Worm (Caenorhabditis elegans) whole organism, late embryonic: ENCODE results near the gene T05A8.11.

Experiments used
- F13H6.1 ChIP-seq: sonication (generic microtip); optimal IDR thresholded peaks from 2 replicates; lab custom pipeline; 2016; ENCODE audit warnings: missing genetic modification characterization, missing compliant biosample characterization
- T23F11.4 ChIP-seq: fragments of 200-800 bp; sonication (Bioruptor generic); optimal IDR thresholded peaks from 2 replicates; lab custom pipeline; 2018; ENCODE audit warnings: mild to moderate bottlenecking, missing genetic modification characterization, missing compliant biosample characterization
- ceh-2 ChIP-seq: sonication (generic microtip); optimal IDR thresholded peaks from 2 replicates; lab custom pipeline; 2016; ENCODE audit warnings: missing genotype, missing genetic modification characterization, missing compliant biosample characterization
- ceh-6 ChIP-seq: fragments of 200-800 bp; sonication (Bioruptor generic); optimal IDR thresholded peaks from 2 replicates; lab custom pipeline; 2018; ENCODE audit warnings: mild to moderate bottlenecking, missing genetic modification characterization, missing compliant biosample characterization
- dmd-4 ChIP-seq: sonication (generic microtip); optimal IDR thresholded peaks from 2 replicates; lab custom pipeline; 2016; ENCODE audit warnings: borderline replicate concordance, missing genetic modification characterization, missing compliant biosample characterization
- elt-4 ChIP-seq: sonication (generic microtip); optimal IDR thresholded peaks from 2 replicates; lab custom pipeline; 2016; ENCODE audit warnings: missing genetic modification characterization, missing compliant biosample characterization
- fax-1 ChIP-seq: sonication (generic microtip); optimal IDR thresholded peaks from 2 replicates; lab custom pipeline; 2016; ENCODE audit warnings: missing genotype, missing genetic modification characterization, missing compliant biosample characterization
- hlh-6 ChIP-seq: sonication (generic microtip); optimal IDR thresholded peaks from 2 replicates; lab custom pipeline; 2016; ENCODE audit warnings: missing genotype, missing genetic modification characterization, missing compliant biosample characterization
- madf-2 ChIP-seq: sonication (generic microtip); optimal IDR thresholded peaks from 2 replicates; lab custom pipeline; 2017; ENCODE audit warnings: missing genetic modification characterization, missing compliant biosample characterization
- nfya-1 ChIP-seq: sonication (generic microtip); optimal IDR thresholded peaks from 2 replicates; lab custom pipeline; 2017; ENCODE audit warnings: missing genetic modification characterization, mild to moderate bottlenecking, missing compliant biosample characterization, antibody characterized with exemption, moderate library complexity
- nhr-11 ChIP-seq: fragments of 150-350 bp; optimal IDR thresholded peaks from 2 replicates; lab custom pipeline; 2014; ENCODE audit warnings: missing biosample characterization, missing genetic modification characterization
- pha-4 ChIP-seq: fragments of 150-350 bp; optimal IDR thresholded peaks from 2 replicates; lab custom pipeline; 2018; ENCODE audit warnings: missing biosample characterization, missing genetic modification reagents, missing genetic modification characterization
- ttx-3 ChIP-seq: sonication (generic microtip); optimal IDR thresholded peaks from 2 replicates; lab custom pipeline; 2016; ENCODE audit warnings: missing genetic modification reagents, missing genetic modification characterization, missing compliant biosample characterization
- unc-42 ChIP-seq: sonication (generic microtip); optimal IDR thresholded peaks from 2 replicates; lab custom pipeline; 2016; ENCODE audit warnings: missing genotype, missing genetic modification characterization, missing compliant biosample characterization

- TF ChIP-seq nhr-11 (tag; lab: Kevin White, UChicago) (no peak), ceh-2 (tag; lab: Kevin White, UChicago) (no peak), fax-1 (tag; lab: Kevin White, UChicago) (no peak), pha-4 (tag; lab: Kevin White, UChicago) (no peak), T23F11.4 (no peak), nfya-1 (tag; lab: Kevin White, UChicago) (no peak), elt-4 (tag; lab: Kevin White, UChicago) (no peak), ttx-3 (tag; lab: Kevin White, UChicago) (no peak), dmd-4 (tag; lab: Kevin White, UChicago) (no peak), madf-2 (tag; lab: Kevin White, UChicago) (no peak), unc-42 (tag; lab: Kevin White, UChicago) (peak; percentile 46), hlh-6 (tag; lab: Kevin White, UChicago) (no peak), ceh-6 (GFP tag; lab: Kevin White, UChicago) (no peak), F13H6.1 (tag; lab: Kevin White, UChicago) (no peak)
These were observed 30.4 kb downstream of the T05A8.11 start for ce11 chrII:2695079-2695478.
